Fruit fly (Drosophila melanogaster) whole organism, embryonic: Measurements from ENCODE around the gene scramb2.
A peak's percentile ranks its signal among the peaks of the same experiment; 100 is the strongest.

Source experiments
- CG10979 ChIP-seq: fragments of 200-800 bp; sonication (Bioruptor generic); optimal IDR thresholded peaks from 2 replicates; lab custom pipeline; 2018; ENCODE audit warnings: missing biosample characterization, mild to moderate bottlenecking, missing genetic modification characterization, moderate library complexity
- CG2712 ChIP-seq: fragments of 200-800 bp; optimal IDR thresholded peaks from 3 replicates; lab custom pipeline; 2019; ENCODE audit warnings: missing biosample characterization, mild to moderate bottlenecking, missing genetic modification characterization, moderate library complexity
- CG34422 ChIP-seq: fragments of 200-800 bp; sonication (Bioruptor generic); IDR thresholded peaks from 3 replicates; pipeline ENCODE4 v1.3.6; 2022; ENCODE audit warnings: missing biosample characterization, missing genetic modification characterization
- CG8281 ChIP-seq: fragments of 200-800 bp; sonication (Bioruptor generic); optimal IDR thresholded peaks from 2 replicates; lab custom pipeline; 2018; ENCODE audit warnings: missing biosample characterization, mild to moderate bottlenecking, missing genetic modification characterization, moderate library complexity
- ara ChIP-seq: fragments of 200-800 bp; sonication (Bioruptor generic); IDR thresholded peaks from 2 replicates; pipeline ENCODE4 v1.3.6; 2022; ENCODE audit warnings: missing biosample characterization, missing genetic modification characterization
- hth ChIP-seq: fragments of >200 bp; optimal IDR thresholded peaks from 2 replicates; lab custom pipeline; 2017; ENCODE audit warnings: inconsistent platforms

- TF ChIP-seq CG2712 (tag; lab: Kevin White, UChicago) (peak; percentile 17), hth (no peak), CG8281 (tag; lab: Kevin White, UChicago) (no peak), CG34422 (GFP tag; lab: Robert Waterston, UW) (no peak), ara (GFP tag; lab: Robert Waterston, UW) (no peak), CG10979 (tag; lab: Kevin White, UChicago) (no peak)
Observed at dm6 chr3L:3071675-3072583, 25.3 kb upstream of the scramb2 start.
